Fruit fly (Drosophila melanogaster) whole organism, embryonic: ENCODE results near the gene bma.

Source experiments
- CG10147 ChIP-seq: fragments of 200-800 bp; sonication (Bioruptor generic); optimal IDR thresholded peaks from 2 replicates; lab custom pipeline; 2019; ENCODE audit warnings: missing biosample characterization, mild to moderate bottlenecking, missing genetic modification characterization, moderate library complexity
- CG10321 ChIP-seq: fragments of 200-800 bp; sonication (Bioruptor generic); IDR thresholded peaks from 2 replicates; pipeline ENCODE4 v1.3.6; 2022; ENCODE audit warnings: missing biosample characterization, missing genetic modification characterization
- CG10431 ChIP-seq: fragments of 200-800 bp; sonication (Bioruptor generic); optimal IDR thresholded peaks from 3 replicates; lab custom pipeline; 2018; ENCODE audit warnings: missing biosample characterization, mild to moderate bottlenecking, missing genetic modification characterization
- CG11247 ChIP-seq: fragments of 200-800 bp; sonication (Bioruptor generic); IDR thresholded peaks from 2 replicates; pipeline ENCODE4 v1.3.6; 2022; ENCODE audit warnings: missing biosample characterization, missing genetic modification characterization
- CG11695 ChIP-seq: fragments of 200-800 bp; sonication (Bioruptor generic); IDR thresholded peaks from 3 replicates; pipeline ENCODE4 v1.3.6; 2022; ENCODE audit warnings: missing biosample characterization, missing genetic modification characterization
- CG11696 ChIP-seq: fragments of 200-800 bp; sonication (Bioruptor generic); IDR thresholded peaks from 2 replicates; pipeline ENCODE4 v1.3.6; 2022; ENCODE audit warnings: missing biosample characterization, missing genetic modification characterization
- CG12071 ChIP-seq: fragments of 200-800 bp; sonication (Bioruptor generic); optimal IDR thresholded peaks from 3 replicates; lab custom pipeline; 2018; ENCODE audit warnings: missing biosample characterization, mild to moderate bottlenecking, missing genetic modification characterization
- CG12769 ChIP-seq: fragments of 200-800 bp; sonication (Bioruptor generic); optimal IDR thresholded peaks from 2 replicates; lab custom pipeline; 2019; ENCODE audit warnings: missing biosample characterization, mild to moderate bottlenecking, missing genetic modification characterization, moderate library complexity
- CG14965 ChIP-seq: fragments of 200-800 bp; sonication (Bioruptor generic); optimal IDR thresholded peaks from 2 replicates; lab custom pipeline; 2016; ENCODE audit warnings: missing biosample characterization, missing genetic modification characterization, borderline replicate concordance
- CG15073 ChIP-seq: fragments of 200-800 bp; sonication (Bioruptor generic); optimal IDR thresholded peaks from 2 replicates; lab custom pipeline; 2016; ENCODE audit warnings: missing biosample characterization, missing genetic modification characterization
- CG16863 ChIP-seq: fragments of 200-800 bp; sonication (Bioruptor generic); optimal IDR thresholded peaks from 3 replicates; lab custom pipeline; 2016; ENCODE audit warnings: missing biosample characterization, missing genetic modification characterization
- CG18262 ChIP-seq: fragments of 200-800 bp; optimal IDR thresholded peaks from 3 replicates; lab custom pipeline; 2019; ENCODE audit warnings: missing biosample characterization, mild to moderate bottlenecking, missing genetic modification characterization, moderate library complexity
- CG2120 ChIP-seq: fragments of 200-800 bp; sonication (Bioruptor generic); optimal IDR thresholded peaks from 3 replicates; lab custom pipeline; 2016; ENCODE audit warnings: missing biosample characterization, missing genetic modification characterization
- CG2875 ChIP-seq: fragments of 200-800 bp; sonication (Bioruptor generic); optimal IDR thresholded peaks from 2 replicates; lab custom pipeline; 2017; ENCODE audit warnings: missing biosample characterization, mild to moderate bottlenecking, missing genetic modification characterization, missing genetic modification reagents
- CG2889 ChIP-seq: fragments of 200-800 bp; sonication (Bioruptor generic); IDR thresholded peaks from 3 replicates; pipeline ENCODE4 v1.3.6; 2022; ENCODE audit warnings: missing biosample characterization, missing genetic modification characterization
- CG30020 ChIP-seq: fragments of 200-800 bp; optimal IDR thresholded peaks from 2 replicates; lab custom pipeline; 2019; ENCODE audit warnings: missing biosample characterization, mild to moderate bottlenecking, missing genetic modification characterization, moderate library complexity
- CG4820 ChIP-seq: fragments of 200-800 bp; sonication (Bioruptor generic); optimal IDR thresholded peaks from 3 replicates; lab custom pipeline; 2016; ENCODE audit warnings: missing biosample characterization, missing genetic modification characterization
- CG5245 ChIP-seq: fragments of 200-800 bp; sonication (Bioruptor generic); optimal IDR thresholded peaks from 3 replicates; lab custom pipeline; 2016; ENCODE audit warnings: missing biosample characterization, missing genetic modification characterization
- CG8089 ChIP-seq: fragments of 200-800 bp; sonication (Bioruptor generic); optimal IDR thresholded peaks from 3 replicates; lab custom pipeline; 2016; ENCODE audit warnings: missing biosample characterization, missing genetic modification characterization
- CG9215 ChIP-seq: fragments of 200-800 bp; sonication (Bioruptor generic); IDR thresholded peaks from 2 replicates; pipeline ENCODE4 v1.3.6; 2022; ENCODE audit warnings: missing biosample characterization, missing genetic modification characterization
- CG9437 ChIP-seq: fragments of 200-800 bp; sonication (Bioruptor generic); optimal IDR thresholded peaks from 2 replicates; lab custom pipeline; 2018; ENCODE audit warnings: missing biosample characterization, mild to moderate bottlenecking, missing genetic modification characterization
- D19B ChIP-seq: fragments of 200-800 bp; sonication (Bioruptor generic); optimal IDR thresholded peaks from 2 replicates; lab custom pipeline; 2017; ENCODE audit warnings: missing biosample characterization, mild to moderate bottlenecking, missing genetic modification characterization
- Doc3 ChIP-seq: fragments of 200-800 bp; sonication (Bioruptor generic); IDR thresholded peaks from 3 replicates; pipeline ENCODE4 v1.3.6; 2022; ENCODE audit warnings: missing biosample characterization, missing genetic modification characterization; ENCODE audit not compliant: partially characterized antibody
- Ets65A ChIP-seq: fragments of 200-800 bp; sonication (Bioruptor generic); peaks from one replicate; lab custom pipeline; 2016; ENCODE audit warnings: missing biosample characterization, missing genetic modification characterization
- Gug ChIP-seq: fragments of 200-800 bp; sonication (Bioruptor generic); IDR thresholded peaks from 4 replicates; pipeline ENCODE4 v1.3.6; 2022; ENCODE audit warnings: missing biosample characterization, missing genetic modification characterization
- H2.0 ChIP-seq: fragments of 200-800 bp; sonication (Bioruptor generic); IDR thresholded peaks from 2 replicates; pipeline ENCODE4 v1.3.6; 2022; ENCODE audit warnings: missing biosample characterization, missing genetic modification characterization
- Nf-YC ChIP-seq: fragments of 200-800 bp; optimal IDR thresholded peaks from 3 replicates; lab custom pipeline; 2019; ENCODE audit warnings: missing biosample characterization, mild to moderate bottlenecking, missing genetic modification characterization, moderate library complexity
- NfI ChIP-seq: fragments of 200-800 bp; sonication (Bioruptor generic); optimal IDR thresholded peaks from 3 replicates; lab custom pipeline; 2018; ENCODE audit warnings: missing biosample characterization, mild to moderate bottlenecking, missing genetic modification characterization, moderate library complexity
- abd-A ChIP-seq: fragments of 200-800 bp; sonication (Bioruptor generic); optimal IDR thresholded peaks from 3 replicates; lab custom pipeline; 2019; ENCODE audit warnings: missing biosample characterization, mild to moderate bottlenecking, missing genetic modification characterization, moderate library complexity
- aop ChIP-seq: fragments of 200-800 bp; sonication (Bioruptor generic); IDR thresholded peaks from 2 replicates; pipeline ENCODE4 v1.3.6; 2022; ENCODE audit warnings: missing biosample characterization, missing genetic modification characterization
- ci ChIP-seq: fragments of 200-800 bp; sonication (Bioruptor generic); IDR thresholded peaks from 3 replicates; pipeline ENCODE4 v1.3.6; 2022; ENCODE audit warnings: missing biosample characterization, missing genetic modification characterization
- da ChIP-seq: fragments of 200-800 bp; sonication (Bioruptor generic); optimal IDR thresholded peaks from 2 replicates; lab custom pipeline; 2016; ENCODE audit warnings: missing biosample characterization, missing genetic modification characterization
- emc ChIP-seq: fragments of 200-800 bp; sonication (Bioruptor generic); optimal IDR thresholded peaks from 2 replicates; lab custom pipeline; 2016; ENCODE audit warnings: missing biosample characterization, missing genetic modification characterization
- ems ChIP-seq: fragments of 200-800 bp; sonication (Bioruptor generic); optimal IDR thresholded peaks from 3 replicates; lab custom pipeline; 2016; ENCODE audit warnings: missing biosample characterization, missing genetic modification characterization
- eve ChIP-seq, 2 experiments: fragments of >200 bp; optimal IDR thresholded peaks; 2 replicates each; lab custom pipeline; 2017; ENCODE audit warnings: missing biosample characterization in 2 of 2, missing genetic modification characterization in 2 of 2
- gsb-n ChIP-seq: fragments of 200-800 bp; sonication (Bioruptor generic); optimal IDR thresholded peaks from 3 replicates; lab custom pipeline; 2018; ENCODE audit warnings: missing biosample characterization, mild to moderate bottlenecking, missing genetic modification characterization
- h ChIP-seq: fragments of >200 bp; optimal IDR thresholded peaks from 2 replicates; lab custom pipeline; 2017
- hth ChIP-seq: fragments of >200 bp; optimal IDR thresholded peaks from 2 replicates; lab custom pipeline; 2017; ENCODE audit warnings: inconsistent platforms
- kah ChIP-seq: fragments of 200-800 bp; sonication (Bioruptor generic); optimal IDR thresholded peaks from 2 replicates; lab custom pipeline; 2018; ENCODE audit warnings: missing biosample characterization, mild to moderate bottlenecking, missing genetic modification characterization
- klu ChIP-seq: fragments of 200-800 bp; sonication (Bioruptor generic); IDR thresholded peaks from 2 replicates; pipeline ENCODE4 v1.3.6; 2022; ENCODE audit warnings: missing biosample characterization, missing genetic modification characterization
- lov ChIP-seq, 2 experiments: fragments of 200-800 bp in 1 of 2; fragments of >200 bp in 1 of 2; sonication (Bioruptor generic) in 1 of 2; IDR thresholded peaks in 1 of 2; optimal IDR thresholded peaks in 1 of 2; 2 replicates in 1 of 2; 3 replicates in 1 of 2; pipeline versions ENCODE4 v1.3.6 to Lab custom; 2017 to 2022; ENCODE audit warnings: missing biosample characterization in 1 of 2, missing genetic modification characterization in 1 of 2
- nerfin-1 ChIP-seq: fragments of 200-800 bp; sonication (Bioruptor generic); optimal IDR thresholded peaks from 3 replicates; lab custom pipeline; 2019; ENCODE audit warnings: missing biosample characterization, mild to moderate bottlenecking, missing genetic modification characterization, moderate library complexity
- nmo ChIP-seq: fragments of 200-800 bp; sonication (Bioruptor generic); optimal IDR thresholded peaks from 2 replicates; lab custom pipeline; 2018; ENCODE audit warnings: missing biosample characterization, mild to moderate bottlenecking, missing genetic modification characterization, moderate library complexity
- org-1 ChIP-seq: fragments of 200-800 bp; sonication (Bioruptor generic); optimal IDR thresholded peaks from 2 replicates; lab custom pipeline; 2017; ENCODE audit warnings: missing biosample characterization, missing genetic modification characterization
- sr ChIP-seq: fragments of 200-800 bp; sonication (Bioruptor generic); IDR thresholded peaks from 3 replicates; pipeline ENCODE4 v1.3.6; 2022; ENCODE audit warnings: missing biosample characterization, missing genetic modification characterization
- stc ChIP-seq: fragments of 200-800 bp; sonication (Bioruptor generic); IDR thresholded peaks from 2 replicates; pipeline ENCODE4 v1.3.6; 2022; ENCODE audit warnings: missing biosample characterization, missing genetic modification characterization
- sug ChIP-seq: fragments of 200-800 bp; optimal IDR thresholded peaks from 2 replicates; lab custom pipeline; 2019; ENCODE audit warnings: missing biosample characterization, mild to moderate bottlenecking, missing genetic modification characterization, moderate library complexity
- tll ChIP-seq, 2 experiments: fragments of 200-800 bp in 1 of 2; fragments of >200 bp in 1 of 2; sonication (Bioruptor generic) in 1 of 2; optimal IDR thresholded peaks; 2 replicates each; lab custom pipeline; 2017 to 2019; ENCODE audit warnings: missing biosample characterization in 2 of 2, missing genetic modification characterization in 2 of 2, mild to moderate bottlenecking in 1 of 2, moderate library complexity in 1 of 2
- toy ChIP-seq: fragments of 200-800 bp; sonication (Bioruptor generic); IDR thresholded peaks from 2 replicates; pipeline ENCODE4 v1.3.6; 2022; ENCODE audit warnings: missing biosample characterization, missing genetic modification characterization
- usp ChIP-seq: fragments of >200 bp; optimal IDR thresholded peaks from 2 replicates; lab custom pipeline; 2017; ENCODE audit warnings: missing biosample characterization, missing genetic modification characterization
- yki ChIP-seq: fragments of >200 bp; optimal IDR thresholded peaks from 3 replicates; lab custom pipeline; 2018
- z ChIP-seq: fragments of 200-800 bp; sonication (Bioruptor generic); IDR thresholded peaks from 3 replicates; pipeline ENCODE4 v1.3.6; 2022; ENCODE audit warnings: missing biosample characterization, missing genetic modification characterization

bma gene

DNA sequence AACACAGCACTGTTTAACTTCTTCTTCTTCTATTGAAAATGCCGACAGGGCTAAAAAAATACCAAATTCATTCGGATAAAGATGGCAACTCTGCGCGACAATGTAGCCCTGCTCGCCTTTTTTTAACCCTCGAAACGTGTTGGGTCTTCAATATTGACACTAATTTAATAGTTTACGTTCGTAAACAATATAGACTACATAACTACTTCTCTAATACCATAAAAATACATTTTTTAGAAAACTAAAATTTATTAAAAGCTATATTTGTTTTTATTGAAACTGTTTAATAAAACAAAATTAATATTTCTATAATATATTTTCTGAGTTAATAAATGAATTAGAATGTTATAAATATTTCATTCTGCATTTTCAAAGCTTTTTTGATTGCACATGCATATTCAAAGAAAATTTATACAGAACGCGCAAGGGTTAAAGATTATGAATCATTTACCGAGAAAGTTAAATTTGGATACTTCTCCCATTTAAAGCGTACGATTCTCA, 19.2 kb upstream of the bma start, which contains the start of the genes Taf2 and CalpB (continued):
- TF ChIP-seq usp (GFP tag; lab: Kevin White, UChicago): no peak
- TF ChIP-seq Gug (GFP tag; lab: Robert Waterston, UW): peak; percentile 47; the same call in 1 of the 4 replicates
- no peak for TF ChIP-seq Doc3 (GFP tag; lab: Robert Waterston, UW)
- TF ChIP-seq toy (GFP tag; lab: Robert Waterston, UW): peak; percentile 66; the same call in 1 of the 2 replicates
- TF ChIP-seq Nf-YC (tag; lab: Kevin White, UChicago): no peak
- no peak for TF ChIP-seq yki (lab: Kevin White, UChicago)
- no peak for TF ChIP-seq lov (optimal IDR thresholded peaks at IDR 0.05; lab: Kevin White, UChicago)
- TF ChIP-seq lov (GFP tag; IDR thresholded peaks at IDR 0.05; lab: Robert Waterston, UW): no peak
- TF ChIP-seq gsb-n (tag; lab: Kevin White, UChicago): peak; percentile 91
- no peak for TF ChIP-seq abd-A (tag; lab: Kevin White, UChicago)
- peak; percentile 83 for TF ChIP-seq CG9215 (GFP tag; lab: Robert Waterston, UW)
- TF ChIP-seq org-1: peak; percentile 69
- TF ChIP-seq CG10147 (GFP tag; lab: Kevin White, UChicago): peak; percentile 93
- TF ChIP-seq CG11696 (GFP tag; lab: Robert Waterston, UW): no peak
- peak; percentile 82 for TF ChIP-seq CG2120 (GFP tag; lab: Kevin White, UChicago)
- no peak for TF ChIP-seq sr (GFP tag; lab: Robert Waterston, UW)
- peak; percentile 58; the same call in 1 of the 2 replicates for TF ChIP-seq CG11247 (GFP tag; lab: Robert Waterston, UW)
- TF ChIP-seq H2.0: 0 out of 2 replicates have a peak, but pooled peaks have one; percentile 43
- peak; percentile 84 for TF ChIP-seq CG9437 (GFP tag; lab: Kevin White, UChicago)
- TF ChIP-seq CG4820 (GFP tag; lab: Kevin White, UChicago): peak; percentile 81
- peak; percentile 92 for TF ChIP-seq nerfin-1 (tag; lab: Kevin White, UChicago)
- no peak for TF ChIP-seq CG2889 (GFP tag; lab: Robert Waterston, UW)
- TF ChIP-seq klu (GFP tag; lab: Robert Waterston, UW): peak; percentile 70; the same call in 1 of the 2 replicates
- peak; percentile 79 for TF ChIP-seq CG30020
- peak; percentile 97 for TF ChIP-seq CG18262 (tag; lab: Kevin White, UChicago)
- peak; percentile 88 for TF ChIP-seq CG11695 (GFP tag; lab: Robert Waterston, UW)
- TF ChIP-seq CG5245: peak; percentile 59
- peak in 1 of 2 experiments; percentile 57 for TF ChIP-seq tll (GFP tag; optimal IDR thresholded peaks at IDR 0.05; lab: Kevin White, UChicago)
- no peak for TF ChIP-seq eve (GFP tag; optimal IDR thresholded peaks at IDR 0.05; lab: Kevin White, UChicago)
- TF ChIP-seq CG10321 (GFP tag; lab: Robert Waterston, UW): no peak
- no peak for TF ChIP-seq sug (tag; lab: Kevin White, UChicago)
- no peak for TF ChIP-seq CG12071
- TF ChIP-seq kah (GFP tag; lab: Kevin White, UChicago): peak; percentile 74
- peak; percentile 95 for TF ChIP-seq nmo (GFP tag; lab: Kevin White, UChicago)
- peak; percentile 39 for TF ChIP-seq ems (GFP tag; lab: Kevin White, UChicago)
- TF ChIP-seq CG8089 (GFP tag; lab: Kevin White, UChicago): no peak
- TF ChIP-seq stc: peak; percentile 86
- TF ChIP-seq NfI (GFP tag; lab: Kevin White, UChicago): peak; percentile 73
- peak; percentile 73 for TF ChIP-seq CG2875 (GFP tag; lab: Kevin White, UChicago)
- no peak for TF ChIP-seq aop
- no peak for TF ChIP-seq CG16863
- TF ChIP-seq hth (lab: Kevin White, UChicago): no peak
- peak; percentile 16 for TF ChIP-seq CG15073 (GFP tag; lab: Kevin White, UChicago)
- TF ChIP-seq emc: peak; percentile 2
- 0 out of 3 replicates have a peak, but pooled peaks have one; percentile 58 for TF ChIP-seq ci
- TF ChIP-seq CG10431 (GFP tag; lab: Kevin White, UChicago): peak; percentile 62
- no peak for TF ChIP-seq da
- TF ChIP-seq Ets65A: peak; percentile 54
- TF ChIP-seq CG12769 (tag; lab: Kevin White, UChicago): no peak
- TF ChIP-seq D19B (GFP tag; lab: Kevin White, UChicago): peak; percentile 11
- TF ChIP-seq h (lab: Kevin White, UChicago): no peak
- no peak for TF ChIP-seq CG14965 (GFP tag; lab: Kevin White, UChicago)
- TF ChIP-seq z: no peak
